Worm (Caenorhabditis elegans) whole organism, young adult: ENCODE measurements around the gene D1086.12.

Source experiments
- F10E7.11 ChIP-seq: sonication (generic microtip); optimal IDR thresholded peaks from 2 replicates; lab custom pipeline; 2017; ENCODE audit warnings: mild to moderate bottlenecking, missing genetic modification characterization, moderate library complexity, missing compliant biosample characterization
- Y56A3A.18 ChIP-seq: fragments of 200-800 bp; sonication (Bioruptor generic); IDR thresholded peaks from 2 replicates; pipeline ENCODE4 v1.3.6; 2022; ENCODE audit warnings: missing genetic modification reagents, missing genetic modification characterization, missing compliant biosample characterization
- aptf-2 ChIP-seq: fragments of 200-800 bp; sonication (Bioruptor generic); conservative IDR thresholded peaks from 2 replicates; pipeline ENCODE4 v1.3.6; 2022; ENCODE audit warnings: missing genetic modification reagents, missing genetic modification characterization, missing compliant biosample characterization
- die-1 ChIP-seq: sonication (generic microtip); optimal IDR thresholded peaks from 2 replicates; lab custom pipeline; 2016; ENCODE audit warnings: missing genotype, mild to moderate bottlenecking, missing genetic modification characterization, missing compliant biosample characterization
- hsf-1 ChIP-seq: fragments of 200-800 bp; sonication (Bioruptor generic); IDR thresholded peaks from 2 replicates; pipeline ENCODE4 v1.3.6; 2022; ENCODE audit warnings: missing genetic modification reagents, missing genetic modification characterization, missing compliant biosample characterization

DNA sequence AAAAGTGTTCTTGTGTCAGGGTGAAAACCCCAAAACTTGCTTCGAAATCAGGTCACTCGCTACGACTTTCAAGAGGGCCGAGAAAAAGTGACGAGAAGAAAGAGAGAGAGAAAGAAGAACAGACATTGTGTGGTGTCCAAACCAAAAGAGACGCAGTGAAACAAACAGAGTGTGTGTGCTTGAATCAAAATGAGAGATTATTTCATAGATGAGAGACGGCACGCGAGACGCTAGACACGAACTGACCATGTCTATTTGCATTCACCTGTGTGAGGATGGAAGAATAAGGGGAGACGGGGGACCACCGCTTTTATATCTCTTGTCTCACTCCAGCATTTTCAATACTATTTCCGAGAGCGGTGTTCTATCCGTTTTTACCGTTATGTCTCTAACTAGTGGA is 35.2 kb downstream of the D1086.12 start:
- no peak for TF ChIP-seq aptf-2
- TF ChIP-seq F10E7.11 (tag; lab: Kevin White, UChicago) = no peak
- TF ChIP-seq hsf-1 = no peak
- TF ChIP-seq die-1 = no peak
- TF ChIP-seq Y56A3A.18 (GFP tag; lab: Robert Waterston, UW) = no peak
